Fruit fly (Drosophila melanogaster): Measurements from ENCODE around the gene Adgf-C.

Gene Adgf-C

dm6 chr3R:13716827-13717226 lies 10.3 kb downstream of the Adgf-C start:
- TF ChIP-seq woc (GFP tag; optimal IDR thresholded peaks at IDR 0.05) (peak; percentile 56), foxo (GFP tag; optimal IDR thresholded peaks at IDR 0.05) (peak in 1 of 2 experiments; percentile 54), ey (GFP tag; optimal IDR thresholded peaks at IDR 0.05) (peak; percentile 33), fru (GFP tag; optimal IDR thresholded peaks at IDR 0.05) (peak; percentile 76), h (GFP tag; optimal IDR thresholded peaks at IDR 0.05) (peak; percentile 36), CG32264 (GFP tag; optimal IDR thresholded peaks at IDR 0.05) (peak; percentile 26), rgr (GFP tag; optimal IDR thresholded peaks at IDR 0.05) (peak; percentile 40), Hr78 (GFP tag; optimal IDR thresholded peaks at IDR 0.05) (no peak), OdsH (GFP tag; optimal IDR thresholded peaks at IDR 0.05) (peak; percentile 12), br (GFP tag; optimal IDR thresholded peaks at IDR 0.05) (peak; percentile 51), Vsx2 (GFP tag; optimal IDR thresholded peaks at IDR 0.05; ENCODE audit: partially characterized antibody) (no peak), HLH106 (tag; optimal IDR thresholded peaks at IDR 0.05) (peak; percentile 27), Hnf4 (GFP tag; optimal IDR thresholded peaks at IDR 0.05) (peak; percentile 42), pan (optimal IDR thresholded peaks at IDR 0.05) (no peak), N (GFP tag; optimal IDR thresholded peaks at IDR 0.05) (no peak)

- TF ChIP-seq rgr (GFP tag; optimal IDR thresholded peaks at IDR 0.05) (no peak), woc (GFP tag; optimal IDR thresholded peaks at IDR 0.05) (no peak), dl (GFP tag; optimal IDR thresholded peaks at IDR 0.05; ENCODE audit: insufficient read depth in 1 of 2, partially characterized antibody in 2 of 2) (no peak), dsf (GFP tag; optimal IDR thresholded peaks at IDR 0.05; ENCODE audit: borderline replicate concordance) (no peak), pan (optimal IDR thresholded peaks at IDR 0.05) (no peak), CG32264 (GFP tag; optimal IDR thresholded peaks at IDR 0.05) (no peak), Hnf4 (GFP tag; optimal IDR thresholded peaks at IDR 0.05) (no peak), dmrt93B (GFP tag; optimal IDR thresholded peaks at IDR 0.05) (no peak), Mio (GFP tag; optimal IDR thresholded peaks at IDR 0.05) (no peak), OdsH (GFP tag; optimal IDR thresholded peaks at IDR 0.05) (no peak), fru (GFP tag; optimal IDR thresholded peaks at IDR 0.05) (no peak), br (GFP tag; optimal IDR thresholded peaks at IDR 0.05) (no peak), sv (GFP tag; optimal IDR thresholded peaks at IDR 0.05) (no peak), Vsx2 (GFP tag; optimal IDR thresholded peaks at IDR 0.05; ENCODE audit: partially characterized antibody) (no peak)
Measured at dm6 chr3R:13718076-13718475, 11.5 kb downstream of the Adgf-C start, which contains the start of gene Ubc87F. Ubc87F (minus strand) TSS chr3R:13718176.

dm6 chr3R:13719053-13719452 lies 12.5 kb downstream of the Adgf-C start:
- no peak for TF ChIP-seq Dif (GFP tag; optimal IDR thresholded peaks at IDR 0.05; ENCODE audit: partially characterized antibody)
- no peak for TF ChIP-seq dsf (GFP tag; optimal IDR thresholded peaks at IDR 0.05; ENCODE audit: borderline replicate concordance)
- no peak for TF ChIP-seq foxo (GFP tag; optimal IDR thresholded peaks at IDR 0.05)
- TF ChIP-seq br (GFP tag; optimal IDR thresholded peaks at IDR 0.05), result no peak
- no peak for TF ChIP-seq pan (optimal IDR thresholded peaks at IDR 0.05)
- no peak for TF ChIP-seq Dfd (GFP tag; optimal IDR thresholded peaks at IDR 0.05)
- TF ChIP-seq Rel (GFP tag; optimal IDR thresholded peaks at IDR 0.05), result no peak
- TF ChIP-seq Rel (tag; optimal IDR thresholded peaks at IDR 0.05), result no peak
- TF ChIP-seq lola (GFP tag; optimal IDR thresholded peaks at IDR 0.05), result no peak
- TF ChIP-seq GATAd (GFP tag; optimal IDR thresholded peaks at IDR 0.05), result no peak
- no peak for TF ChIP-seq Jra (GFP tag; optimal IDR thresholded peaks at IDR 0.05)

- TF ChIP-seq fru (GFP tag; optimal IDR thresholded peaks at IDR 0.05) (no peak), Abd-B (GFP tag; optimal IDR thresholded peaks at IDR 0.05) (no peak), Hnf4 (GFP tag; optimal IDR thresholded peaks at IDR 0.05) (no peak), Vsx2 (GFP tag; optimal IDR thresholded peaks at IDR 0.05; ENCODE audit: partially characterized antibody) (no peak), Sp1 (GFP tag; optimal IDR thresholded peaks at IDR 0.05) (no peak)
Measured at dm6 chr3R:13720798-13721197, 14.2 kb downstream of the Adgf-C start.

dm6 chr3R:13721998-13722397 lies 15.4 kb downstream of the Adgf-C start:
- TF ChIP-seq CG32264 (GFP tag; optimal IDR thresholded peaks at IDR 0.05) (no peak), fru (GFP tag; optimal IDR thresholded peaks at IDR 0.05) (no peak), tai (GFP tag; optimal IDR thresholded peaks at IDR 0.05) (no peak), Vsx2 (GFP tag; optimal IDR thresholded peaks at IDR 0.05; ENCODE audit: partially characterized antibody) (no peak), dsf (GFP tag; optimal IDR thresholded peaks at IDR 0.05; ENCODE audit: borderline replicate concordance) (no peak), CG9705 (GFP tag; optimal IDR thresholded peaks at IDR 0.05) (no peak), sage (GFP tag; optimal IDR thresholded peaks at IDR 0.05) (no peak), br (GFP tag; optimal IDR thresholded peaks at IDR 0.05) (no peak), Jra (GFP tag; optimal IDR thresholded peaks at IDR 0.05) (no peak), Hr78 (GFP tag; optimal IDR thresholded peaks at IDR 0.05) (no peak), Hnf4 (GFP tag; optimal IDR thresholded peaks at IDR 0.05) (no peak), woc (GFP tag; optimal IDR thresholded peaks at IDR 0.05) (no peak), GATAd (GFP tag; optimal IDR thresholded peaks at IDR 0.05) (no peak), brk (GFP tag; optimal IDR thresholded peaks at IDR 0.05) (no peak), lola (GFP tag; optimal IDR thresholded peaks at IDR 0.05) (no peak), CrebA (GFP tag; optimal IDR thresholded peaks at IDR 0.05; ENCODE audit: borderline replicate concordance) (no peak)
